Fruit fly (Drosophila melanogaster) whole organism, prepupa: ENCODE data around the gene CG8945.

Experiments
- CG10631 ChIP-seq: fragments of 200-800 bp; sonication (Bioruptor generic); optimal IDR thresholded peaks from 2 replicates; lab custom pipeline; 2016; ENCODE audit warnings: missing biosample characterization, missing genetic modification characterization
- CG10669 ChIP-seq: fragments of 200-800 bp; sonication (Bioruptor generic); optimal IDR thresholded peaks from 3 replicates; lab custom pipeline; 2018; ENCODE audit warnings: missing biosample characterization, mild to moderate bottlenecking, missing genetic modification characterization, moderate library complexity
- CG11294 ChIP-seq: fragments of 200-800 bp; sonication (Bioruptor generic); IDR thresholded peaks from 2 replicates; pipeline ENCODE4 v1.3.6; 2022; ENCODE audit warnings: missing biosample characterization, missing genetic modification characterization
- CG16779 ChIP-seq: fragments of 200-800 bp; sonication (Bioruptor generic); optimal IDR thresholded peaks from 3 replicates; lab custom pipeline; 2017; ENCODE audit warnings: missing biosample characterization, mild to moderate bottlenecking, missing genetic modification characterization
- CG31627 ChIP-seq: fragments of 200-800 bp; sonication (Bioruptor generic); optimal IDR thresholded peaks from 3 replicates; lab custom pipeline; 2016; ENCODE audit warnings: missing biosample characterization, missing genetic modification characterization
- CG34406 ChIP-seq: fragments of 200-800 bp; sonication (Bioruptor generic); optimal IDR thresholded peaks from 3 replicates; lab custom pipeline; 2016; ENCODE audit warnings: missing biosample characterization, missing genetic modification characterization
- CG6854 ChIP-seq: fragments of 200-800 bp; sonication (Bioruptor generic); optimal IDR thresholded peaks from 2 replicates; lab custom pipeline; 2017; ENCODE audit warnings: missing biosample characterization, mild to moderate bottlenecking, missing genetic modification characterization
- CG8319 ChIP-seq: fragments of 200-800 bp; sonication (Bioruptor generic); optimal IDR thresholded peaks from 3 replicates; lab custom pipeline; 2016; ENCODE audit warnings: missing biosample characterization, missing genetic modification characterization
- Met ChIP-seq: fragments of 200-800 bp; sonication (Bioruptor generic); optimal IDR thresholded peaks from 3 replicates; lab custom pipeline; 2016; ENCODE audit warnings: missing biosample characterization, missing genetic modification characterization
- OdsH ChIP-seq: fragments of 200-800 bp; sonication (Bioruptor generic); optimal IDR thresholded peaks from 3 replicates; lab custom pipeline; 2016; ENCODE audit warnings: missing biosample characterization, missing genetic modification characterization
- dac ChIP-seq: fragments of 200-800 bp; sonication (Bioruptor generic); optimal IDR thresholded peaks from 2 replicates; lab custom pipeline; 2017; ENCODE audit warnings: missing biosample characterization, mild to moderate bottlenecking, missing genetic modification characterization
- fd59A ChIP-seq: fragments of 200-800 bp; sonication (Bioruptor generic); optimal IDR thresholded peaks from 2 replicates; lab custom pipeline; 2017; ENCODE audit warnings: missing biosample characterization, mild to moderate bottlenecking, missing genetic modification characterization, missing genetic modification reagents
- net ChIP-seq: fragments of 200-800 bp; sonication (Bioruptor generic); optimal IDR thresholded peaks from 3 replicates; lab custom pipeline; 2016; ENCODE audit warnings: missing biosample characterization, missing genetic modification characterization

dm6 chrX:17090585-17090984 is 3.1 kb upstream of the CG8945 start:
- TF ChIP-seq CG31627 (no peak), CG16779 (tag; lab: Kevin White, UChicago) (no peak), CG6854 (GFP tag; lab: Kevin White, UChicago) (no peak), CG34406 (no peak), CG11294 (GFP tag; lab: Robert Waterston, UW) (no peak), net (GFP tag; lab: Kevin White, UChicago) (no peak), CG10669 (GFP tag; lab: Kevin White, UChicago) (no peak), CG8319 (GFP tag; lab: Kevin White, UChicago) (no peak), dac (GFP tag; lab: Kevin White, UChicago) (no peak), fd59A (GFP tag; lab: Kevin White, UChicago) (no peak), OdsH (GFP tag; lab: Kevin White, UChicago) (no peak), Met (GFP tag; lab: Kevin White, UChicago) (no peak), CG10631 (peak; percentile 6)
